Worm (Caenorhabditis elegans) whole organism, L1 larva: ENCODE results near the gene chup-1.

ENCODE experiments used
- aha-1 ChIP-seq: fragments of 150-350 bp; optimal IDR thresholded peaks from 2 replicates; lab custom pipeline; 2014; ENCODE audit warnings: missing biosample characterization, missing genetic modification characterization
- ces-1 ChIP-seq: fragments of 150-350 bp; optimal IDR thresholded peaks from 2 replicates; lab custom pipeline; 2014; ENCODE audit warnings: missing biosample characterization, missing genetic modification reagents, missing genetic modification characterization
- egl-13 ChIP-seq: sonication (generic microtip); optimal IDR thresholded peaks from 2 replicates; lab custom pipeline; 2016; ENCODE audit warnings: missing genotype, missing genetic modification reagents, missing genetic modification characterization, missing compliant biosample characterization
- nhr-11 ChIP-seq: fragments of 150-350 bp; optimal IDR thresholded peaks from 2 replicates; lab custom pipeline; 2014; ENCODE audit warnings: missing biosample characterization, missing genetic modification characterization
- pag-3 ChIP-seq: sonication (generic microtip); optimal IDR thresholded peaks from 2 replicates; lab custom pipeline; 2017; ENCODE audit warnings: missing genetic modification characterization, mild to moderate bottlenecking, missing compliant biosample characterization, antibody characterized with exemption, borderline replicate concordance; ENCODE audit not compliant: insufficient read depth
- zag-1 ChIP-seq: fragments of 150-350 bp; optimal IDR thresholded peaks from 2 replicates; lab custom pipeline; 2014; ENCODE audit warnings: missing biosample characterization, missing genetic modification characterization
- ztf-4 ChIP-seq: fragments of 150-350 bp; optimal IDR thresholded peaks from 2 replicates; lab custom pipeline; 2014; ENCODE audit warnings: missing biosample characterization, missing genetic modification characterization

DNA sequence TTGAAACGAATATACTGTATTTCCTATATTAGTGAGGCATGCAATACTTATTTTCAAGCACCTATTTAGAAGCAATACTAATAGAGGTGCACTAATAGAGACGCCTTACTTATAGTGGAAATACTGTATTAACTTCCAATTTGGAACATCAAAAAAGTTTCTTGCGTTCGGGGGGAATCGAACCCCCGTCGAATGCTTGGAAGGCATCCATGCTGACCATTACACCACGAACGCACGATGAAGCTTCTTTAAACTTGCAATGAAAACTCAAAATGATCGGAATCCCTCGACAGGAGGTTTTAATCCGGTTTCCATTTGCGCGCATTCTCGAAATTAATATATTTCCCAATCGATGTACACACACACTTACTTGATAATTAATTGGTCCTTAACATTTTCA lies 46.2 kb downstream of the chup-1 start:
- TF ChIP-seq egl-13 (tag; lab: Kevin White, UChicago) (no peak), pag-3 (tag; lab: Kevin White, UChicago) (no peak), ztf-4 (no peak), ces-1 (GFP tag; lab: Kevin White, UChicago) (no peak), nhr-11 (no peak), aha-1 (tag; lab: Kevin White, UChicago) (no peak), zag-1 (no peak)
